Worm (Caenorhabditis elegans) whole organism, mixed stage, embryonic: Measurements from ENCODE around the gene F42E11.3.

ENCODE experiments used
- mep-1 ChIP-seq: fragments of 150-350 bp; optimal IDR thresholded peaks from 2 replicates; lab custom pipeline; 2017; ENCODE audit warnings: missing biosample characterization, missing genetic modification reagents, missing genetic modification characterization, inconsistent platforms
- nhr-2 ChIP-seq: fragments of 150-350 bp; optimal IDR thresholded peaks from 2 replicates; lab custom pipeline; 2014; ENCODE audit warnings: missing biosample characterization, missing genetic modification characterization
- nhr-237 ChIP-seq: fragments of 150-350 bp; optimal IDR thresholded peaks from 2 replicates; lab custom pipeline; 2014; ENCODE audit warnings: missing biosample characterization, missing genetic modification characterization
- snpc-4 ChIP-seq: fragments of 150-350 bp; optimal IDR thresholded peaks from 2 replicates; lab custom pipeline; 2014; ENCODE audit warnings: missing biosample characterization, missing genetic modification characterization
- unc-62 ChIP-seq: fragments of 150-350 bp; optimal IDR thresholded peaks from 2 replicates; lab custom pipeline; 2014; ENCODE audit warnings: missing biosample characterization, missing genetic modification reagents, missing genetic modification characterization
- ztf-11 ChIP-seq: fragments of 150-350 bp; optimal IDR thresholded peaks from 2 replicates; lab custom pipeline; 2014; ENCODE audit warnings: missing biosample characterization, missing genetic modification characterization

ce11 chrX:11364914-11365313, 10.5 kb downstream of the F42E11.3 start:
- TF ChIP-seq nhr-237 (no peak), nhr-2 (tag; lab: Kevin White, UChicago) (no peak), snpc-4 (tag; lab: Kevin White, UChicago) (no peak), ztf-11 (tag; lab: Kevin White, UChicago) (no peak), mep-1 (tag; lab: Kevin White, UChicago) (no peak), unc-62 (GFP tag; lab: Kevin White, UChicago) (no peak)
